Worm (Caenorhabditis elegans) whole organism, late embryonic: ENCODE measurements around the gene arrd-28.

ENCODE experiments used
- C08G9.2 ChIP-seq: sonication (generic microtip); optimal IDR thresholded peaks from 2 replicates; lab custom pipeline; 2016; ENCODE audit warnings: mild to moderate bottlenecking, missing genetic modification characterization, moderate library complexity, missing compliant biosample characterization
- T23F11.4 ChIP-seq: fragments of 200-800 bp; sonication (Bioruptor generic); optimal IDR thresholded peaks from 2 replicates; lab custom pipeline; 2018; ENCODE audit warnings: mild to moderate bottlenecking, missing genetic modification characterization, missing compliant biosample characterization
- ceh-18 ChIP-seq: sonication (generic microtip); optimal IDR thresholded peaks from 2 replicates; lab custom pipeline; 2016; ENCODE audit warnings: missing genetic modification characterization, missing compliant biosample characterization
- fkh-10 ChIP-seq: fragments of 150-350 bp; optimal IDR thresholded peaks from 2 replicates; lab custom pipeline; 2014; ENCODE audit warnings: missing biosample characterization, missing genetic modification reagents, missing genetic modification characterization
- hlh-8 ChIP-seq: sonication (generic microtip); optimal IDR thresholded peaks from 2 replicates; lab custom pipeline; 2016; ENCODE audit warnings: missing genotype, missing genetic modification characterization, missing compliant biosample characterization
- nfya-1 ChIP-seq: sonication (generic microtip); optimal IDR thresholded peaks from 2 replicates; lab custom pipeline; 2017; ENCODE audit warnings: missing genetic modification characterization, mild to moderate bottlenecking, missing compliant biosample characterization, antibody characterized with exemption, moderate library complexity
- pag-3 ChIP-seq: sonication (generic microtip); optimal IDR thresholded peaks from 2 replicates; lab custom pipeline; 2016; ENCODE audit warnings: missing compliant biosample characterization, missing genetic modification characterization, borderline replicate concordance
- unc-3 ChIP-seq, 2 experiments: fragments of 200-800 bp in 1 of 2; sonication (Bioruptor generic) in 1 of 2; sonication (generic microtip) in 1 of 2; conservative IDR thresholded peaks in 1 of 2; optimal IDR thresholded peaks in 1 of 2; 2 replicates each; pipeline versions ENCODE4 v1.3.6 to Lab custom; 2016 to 2022; ENCODE audit warnings: missing compliant biosample characterization in 2 of 2, missing genetic modification characterization in 2 of 2, missing genetic modification reagents in 1 of 2
- unc-86 ChIP-seq: sonication (generic microtip); optimal IDR thresholded peaks from 2 replicates; lab custom pipeline; 2016; ENCODE audit warnings: missing genetic modification characterization, missing compliant biosample characterization

DNA sequence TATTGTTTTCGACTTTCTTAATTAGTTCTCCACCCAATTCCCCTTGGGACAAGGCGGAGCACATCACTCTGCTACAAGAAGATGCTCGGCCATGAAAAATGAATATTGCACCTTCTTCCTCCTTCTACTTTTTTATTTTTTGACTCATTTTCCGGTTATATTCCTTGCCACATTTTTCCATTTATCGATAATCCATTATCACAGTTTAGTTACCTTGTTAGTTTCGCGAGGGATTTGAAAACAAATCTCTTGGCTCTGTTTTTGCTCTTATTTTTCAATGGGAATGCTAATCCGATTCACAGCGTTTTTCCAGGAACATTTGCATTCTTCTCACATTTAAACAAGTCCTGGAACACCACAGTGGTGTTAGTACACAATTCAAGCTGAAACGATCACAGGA lies 16.8 kb upstream of the arrd-28 start, which contains the start of gene rnp-9:
- TF ChIP-seq T23F11.4 (GFP tag; lab: Kevin White, UChicago), result no peak
- TF ChIP-seq nfya-1 (tag; lab: Kevin White, UChicago), result no peak
- no peak for TF ChIP-seq fkh-10 (GFP tag; lab: Kevin White, UChicago)
- TF ChIP-seq pag-3 (tag; lab: Kevin White, UChicago), result no peak
- no peak for TF ChIP-seq C08G9.2 (tag; lab: Kevin White, UChicago)
- no peak for TF ChIP-seq ceh-18 (tag; lab: Kevin White, UChicago)
- TF ChIP-seq hlh-8 (tag; lab: Kevin White, UChicago), result no peak
- no peak for TF ChIP-seq unc-3 (GFP tag; conservative IDR thresholded peaks at IDR 0.05; lab: Robert Waterston, UW)
- no peak for TF ChIP-seq unc-3 (tag; optimal IDR thresholded peaks at IDR 0.05; lab: Kevin White, UChicago)
- TF ChIP-seq unc-86 (tag; lab: Kevin White, UChicago), result no peak
